Worm (Caenorhabditis elegans): ENCODE data around the gene ZK546.2.

Gene ZK546.2

ce11 chrII:4954099-4954959 is 8.5 kb downstream of the ZK546.2 start:
- TF ChIP-seq nhr-20 (tag; optimal IDR thresholded peaks at IDR 0.05) (no peak), nhr-85 (tag) (peak; percentile 59), dsc-1 (tag; optimal IDR thresholded peaks at IDR 0.05) (peak; percentile 32)

ce11 chrII:4955353-4955752 is 9.5 kb downstream of the ZK546.2 start, which contains the start of gene pbs-3:
pbs-3 (minus strand) TSS chrII:4955427.
- TF ChIP-seq efl-3 (GFP tag; optimal IDR thresholded peaks at IDR 0.05) (no peak), skn-1 (tag; optimal IDR thresholded peaks at IDR 0.05) (peak; percentile 97), jun-1 (tag; optimal IDR thresholded peaks at IDR 0.05) (peak; percentile 2), nhr-85 (tag) (no peak), vab-15 (tag; optimal IDR thresholded peaks at IDR 0.05) (peak; percentile 61), ceh-63 (GFP tag; optimal IDR thresholded peaks at IDR 0.05) (no peak), fos-1 (tag; optimal IDR thresholded peaks at IDR 0.05) (no peak), egl-27 (tag; optimal IDR thresholded peaks at IDR 0.05) (no peak), sup-37 (GFP tag; optimal IDR thresholded peaks at IDR 0.05) (no peak), dsc-1 (tag; optimal IDR thresholded peaks at IDR 0.05) (peak; percentile 8), efl-1 (optimal IDR thresholded peaks at IDR 0.05) (peak; percentile 71 to 73), efl-1 (GFP tag; optimal IDR thresholded peaks at IDR 0.05 in 1 of 2) (peak; percentile 65 to 94), unc-86 (tag; optimal IDR thresholded peaks at IDR 0.05) (no peak), nhr-237 (tag; optimal IDR thresholded peaks at IDR 0.05) (peak; percentile 0), ceh-88 (GFP tag; IDR thresholded peaks at IDR 0.05) (no peak), nhr-28 (tag; optimal IDR thresholded peaks at IDR 0.05) (no peak), ceh-82 (tag; optimal IDR thresholded peaks at IDR 0.05) (peak; percentile 44 to 79 (median 72)), unc-98 (GFP tag; IDR thresholded peaks at IDR 0.05) (no peak), unc-62 (GFP tag; optimal IDR thresholded peaks at IDR 0.05) (no peak), nhr-84 (tag; optimal IDR thresholded peaks at IDR 0.05) (no peak), pag-3 (tag; optimal IDR thresholded peaks at IDR 0.05; ENCODE audit: borderline replicate concordance, insufficient read depth) (no peak), Y116A8C.19 (tag; optimal IDR thresholded peaks at IDR 0.05; ENCODE audit: borderline replicate concordance) (no peak), F16B12.6 (tag; optimal IDR thresholded peaks at IDR 0.05) (peak; percentile 56), lir-3 (tag; optimal IDR thresholded peaks at IDR 0.05; ENCODE audit: poor library complexity) (peak; percentile 55), tbx-2 (tag; optimal IDR thresholded peaks at IDR 0.05) (peak; percentile 39), snpc-4 (tag; optimal IDR thresholded peaks at IDR 0.05) (no peak), C34B4.2 (tag; optimal IDR thresholded peaks at IDR 0.05) (no peak), mep-1 (tag; optimal IDR thresholded peaks at IDR 0.05) (no peak), ceh-90 (tag; optimal IDR thresholded peaks at IDR 0.05) (no peak), egl-13 (tag; optimal IDR thresholded peaks at IDR 0.05) (no peak), lin-13 (GFP tag; optimal IDR thresholded peaks at IDR 0.05) (peak; percentile 47), blmp-1 (tag; optimal IDR thresholded peaks at IDR 0.05) (peak; percentile 67), C16A3.4 (tag; optimal IDR thresholded peaks at IDR 0.05) (peak; percentile 86), ztf-11 (tag; optimal IDR thresholded peaks at IDR 0.05) (peak in 1 of 2 experiments; percentile 57), grh-1 (GFP tag; IDR thresholded peaks at IDR 0.05) (no peak), lsy-2 (tag; optimal IDR thresholded peaks at IDR 0.05) (peak; percentile 52 to 85), mef-2 (tag; optimal IDR thresholded peaks at IDR 0.05) (no peak), pqm-1 (tag; optimal IDR thresholded peaks at IDR 0.05) (no peak), unc-30 (tag; optimal IDR thresholded peaks at IDR 0.05) (no peak), nhr-20 (tag; optimal IDR thresholded peaks at IDR 0.05) (peak; percentile 49), C04F5.9 (tag; optimal IDR thresholded peaks at IDR 0.05) (no peak), lin-14 (GFP tag; optimal IDR thresholded peaks at IDR 0.05) (peak; percentile 53), tlp-1 (tag; optimal IDR thresholded peaks at IDR 0.05) (no peak), ces-1 (GFP tag; optimal IDR thresholded peaks at IDR 0.05) (no peak), hpl-2 (GFP tag; optimal IDR thresholded peaks at IDR 0.05) (peak; percentile 19), aly-2 (tag; optimal IDR thresholded peaks at IDR 0.05) (peak; percentile 23), sox-4 (tag; optimal IDR thresholded peaks at IDR 0.05) (no peak), fkh-10 (GFP tag; optimal IDR thresholded peaks at IDR 0.05) (no peak), zag-1 (tag; optimal IDR thresholded peaks at IDR 0.05) (no peak), hlh-4 (tag; optimal IDR thresholded peaks at IDR 0.05) (no peak)

All from whole organism, L1 larva.